Fruit fly (Drosophila melanogaster): ENCODE results near the gene AhcyL2.

dm6 chr3R:16944267-16944666, 37.7 kb downstream of the AhcyL2 start:
- TF ChIP-seq kay (GFP tag; ENCODE audit: borderline replicate concordance) (no peak), Hr96 (GFP tag; optimal IDR thresholded peaks at IDR 0.05) (no peak), tj (GFP tag; optimal IDR thresholded peaks at IDR 0.05) (no peak), CG5204 (GFP tag; optimal IDR thresholded peaks at IDR 0.05) (no peak), CG14711 (tag; optimal IDR thresholded peaks at IDR 0.05) (no peak), bab1 (GFP tag; optimal IDR thresholded peaks at IDR 0.05) (no peak), ovo (GFP tag; optimal IDR thresholded peaks at IDR 0.05) (no peak), CG1620 (GFP tag; optimal IDR thresholded peaks at IDR 0.05) (no peak)

Data from whole organism, adult.